Worm (Caenorhabditis elegans) whole organism, L3 larva: ENCODE results near the gene T08A9.13.

Source experiments
- ceh-28 ChIP-seq: fragments of 150-350 bp; optimal IDR thresholded peaks from 2 replicates; lab custom pipeline; 2014; ENCODE audit warnings: missing biosample characterization, missing genetic modification reagents, missing genetic modification characterization
- daf-12 ChIP-seq: fragments of 150-350 bp; optimal IDR thresholded peaks from 2 replicates; lab custom pipeline; 2014; ENCODE audit warnings: missing biosample characterization, missing genetic modification reagents, missing genetic modification characterization
- elt-2 ChIP-seq: sonication (generic microtip); optimal IDR thresholded peaks from 2 replicates; lab custom pipeline; 2016; ENCODE audit warnings: missing genetic modification reagents, mild to moderate bottlenecking, missing genetic modification characterization, missing compliant biosample characterization
- nhr-237 ChIP-seq: fragments of 150-350 bp; optimal IDR thresholded peaks from 2 replicates; lab custom pipeline; 2014; ENCODE audit warnings: missing biosample characterization, missing genetic modification characterization
- pha-4 ChIP-seq: fragments of 150-350 bp; optimal IDR thresholded peaks from 2 replicates; lab custom pipeline; 2014; ENCODE audit warnings: missing biosample characterization, missing genetic modification reagents, missing genetic modification characterization
- ztf-4 ChIP-seq: fragments of 150-350 bp; optimal IDR thresholded peaks from 2 replicates; lab custom pipeline; 2014; ENCODE audit warnings: missing biosample characterization, missing genetic modification characterization

DNA sequence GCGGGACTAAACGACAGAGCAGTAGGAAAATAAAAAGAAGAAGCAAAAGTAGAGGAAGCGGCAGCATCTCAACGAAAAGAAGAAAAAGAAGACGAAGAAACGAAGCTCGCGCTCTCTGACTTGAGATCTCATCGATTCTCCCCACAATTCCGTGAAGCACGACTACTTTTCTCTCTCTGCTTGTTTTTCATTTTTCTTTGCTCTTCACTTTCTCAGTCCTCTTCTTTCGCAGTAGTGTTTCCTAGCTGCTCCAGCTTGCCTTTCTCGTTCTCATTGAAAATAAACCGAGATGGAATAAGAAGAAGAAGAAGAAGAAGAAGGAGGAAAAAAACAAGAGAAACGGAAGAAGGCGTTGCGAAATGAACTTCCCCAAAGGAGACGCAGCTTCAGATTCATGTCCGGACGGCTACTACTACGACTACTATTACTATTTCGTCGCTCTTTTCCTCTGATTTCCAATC, 37.5 kb downstream of the T08A9.13 start:
- no peak for TF ChIP-seq ceh-28 (tag; lab: Kevin White, UChicago)
- no peak for TF ChIP-seq nhr-237 (tag; lab: Kevin White, UChicago)
- TF ChIP-seq ztf-4 (tag; lab: Kevin White, UChicago), result no peak
- no peak for TF ChIP-seq daf-12 (tag; lab: Kevin White, UChicago)
- no peak for TF ChIP-seq pha-4 (tag; lab: Kevin White, UChicago)
- no peak for TF ChIP-seq elt-2 (tag; lab: Kevin White, UChicago)
